Fruit fly (Drosophila melanogaster): ENCODE results near the gene Dad.
A peak's percentile ranks its signal among the peaks of the same experiment; 100 is the strongest.

Gene Dad

dm6 chr3R:17117607-17118327, 64.0 kb downstream of the Dad start (continued):
- TF ChIP-seq ham (GFP tag; IDR thresholded peaks at IDR 0.05): no peak
- TF ChIP-seq CG15514 (GFP tag; optimal IDR thresholded peaks at IDR 0.05): no peak
- no peak for TF ChIP-seq CG3407 (GFP tag; optimal IDR thresholded peaks at IDR 0.05)
- no peak for TF ChIP-seq Hr51 (GFP tag; optimal IDR thresholded peaks at IDR 0.05)
- peak; percentile 7 for TF ChIP-seq CG16815 (GFP tag; optimal IDR thresholded peaks at IDR 0.05)
- no peak for TF ChIP-seq Usf (GFP tag; optimal IDR thresholded peaks at IDR 0.05)
- TF ChIP-seq Adf1 (GFP tag; IDR thresholded peaks at IDR 0.05): no peak
- TF ChIP-seq ac (GFP tag; optimal IDR thresholded peaks at IDR 0.05): no peak
- TF ChIP-seq CG10147 (GFP tag; optimal IDR thresholded peaks at IDR 0.05): no peak
- peak; percentile 29 for TF ChIP-seq grau (tag; optimal IDR thresholded peaks at IDR 0.05)
- no peak for TF ChIP-seq CG12071 (GFP tag; optimal IDR thresholded peaks at IDR 0.05)
- TF ChIP-seq hkb (optimal IDR thresholded peaks at IDR 0.05): no peak
- no peak for TF ChIP-seq hkb (GFP tag; IDR thresholded peaks at IDR 0.05)
- TF ChIP-seq Fer2 (tag; optimal IDR thresholded peaks at IDR 0.05): no peak
- peak; percentile 2 for TF ChIP-seq Meics (GFP tag; optimal IDR thresholded peaks at IDR 0.05)
- TF ChIP-seq btn (GFP tag; optimal IDR thresholded peaks at IDR 0.05): no peak
- no peak for TF ChIP-seq sug (tag; optimal IDR thresholded peaks at IDR 0.05)
- no peak for TF ChIP-seq exex (tag; optimal IDR thresholded peaks at IDR 0.05)
- no peak for TF ChIP-seq H2.0 (GFP tag; IDR thresholded peaks at IDR 0.05)
- TF ChIP-seq Med (GFP tag): peak; percentile 74
- TF ChIP-seq ATbp (GFP tag; optimal IDR thresholded peaks at IDR 0.05): no peak
- TF ChIP-seq D19A (tag; optimal IDR thresholded peaks at IDR 0.05): peak; percentile 95
- TF ChIP-seq CG3995 (GFP tag; optimal IDR thresholded peaks at IDR 0.05): no peak
- TF ChIP-seq CG17385 (GFP tag; optimal IDR thresholded peaks at IDR 0.05): no peak
- no peak for TF ChIP-seq CG7786 (GFP tag; optimal IDR thresholded peaks at IDR 0.05)
- no peak for TF ChIP-seq CG10209 (GFP tag; optimal IDR thresholded peaks at IDR 0.05)
- TF ChIP-seq Bgb (GFP tag; IDR thresholded peaks at IDR 0.05; ENCODE audit: partially characterized antibody): no peak
- TF ChIP-seq CG12236 (GFP tag; optimal IDR thresholded peaks at IDR 0.05): no peak
- TF ChIP-seq mam (GFP tag; optimal IDR thresholded peaks at IDR 0.05): peak; percentile 5
- peak; percentile 18 for TF ChIP-seq CG13424 (tag; optimal IDR thresholded peaks at IDR 0.05)
- TF ChIP-seq CrebB (tag; optimal IDR thresholded peaks at IDR 0.05): no peak
- TF ChIP-seq z (GFP tag; IDR thresholded peaks at IDR 0.05): no peak
- no peak for TF ChIP-seq croc (GFP tag; conservative IDR thresholded peaks at IDR 0.05)
- 0 out of 2 replicates have a peak, but pooled peaks have one; percentile 8 for TF ChIP-seq CG6689 (GFP tag; IDR thresholded peaks at IDR 0.05)
- TF ChIP-seq CG14965 (GFP tag; optimal IDR thresholded peaks at IDR 0.05; ENCODE audit: borderline replicate concordance): no peak
- TF ChIP-seq crol (GFP tag; IDR thresholded peaks at IDR 0.05): peak; percentile 85
- TF ChIP-seq GATAe (GFP tag; conservative IDR thresholded peaks at IDR 0.05): no peak
- no peak for TF ChIP-seq Opbp (GFP tag; IDR thresholded peaks at IDR 0.05; ENCODE audit: partially characterized antibody)
- TF ChIP-seq CG2875 (GFP tag; optimal IDR thresholded peaks at IDR 0.05): no peak
- TF ChIP-seq knrl (GFP tag; IDR thresholded peaks at IDR 0.05; ENCODE audit: partially characterized antibody): no peak
- no peak for TF ChIP-seq CG1233 (GFP tag; optimal IDR thresholded peaks at IDR 0.05)
- TF ChIP-seq Kr (GFP tag; optimal IDR thresholded peaks at IDR 0.05): no peak
- TF ChIP-seq CG13287 (GFP tag; IDR thresholded peaks at IDR 0.05; ENCODE audit: partially characterized antibody): no peak
- no peak for TF ChIP-seq CG10959 (GFP tag; IDR thresholded peaks at IDR 0.05)
- peak; percentile 26 for TF ChIP-seq CoRest (tag; optimal IDR thresholded peaks at IDR 0.05)
- TF ChIP-seq Dip3 (GFP tag; optimal IDR thresholded peaks at IDR 0.05): no peak
- TF ChIP-seq tup (GFP tag; optimal IDR thresholded peaks at IDR 0.05): no peak
- TF ChIP-seq tin (GFP tag; optimal IDR thresholded peaks at IDR 0.05): no peak
- TF ChIP-seq gsb-n (tag; optimal IDR thresholded peaks at IDR 0.05): peak; percentile 42
- TF ChIP-seq D19B (GFP tag; optimal IDR thresholded peaks at IDR 0.05): no peak

All from whole organism, embryonic.